Worm (Caenorhabditis elegans) whole organism, L3 larva: ENCODE results near the gene B0001.5.

Source experiments
- ama-1 ChIP-seq: fragments of 150-350 bp; optimal IDR thresholded peaks from 2 replicates; lab custom pipeline; 2018
- ceh-9 ChIP-seq: sonication (generic microtip); optimal IDR thresholded peaks from 2 replicates; lab custom pipeline; 2018; ENCODE audit warnings: missing biosample characterization, missing genetic modification characterization
- hmg-11 ChIP-seq: sonication (generic microtip); optimal IDR thresholded peaks from 2 replicates; lab custom pipeline; 2016; ENCODE audit warnings: missing genetic modification characterization, missing compliant biosample characterization
- lsy-12 ChIP-seq: sonication (generic microtip); optimal IDR thresholded peaks from 2 replicates; lab custom pipeline; 2016; ENCODE audit warnings: mild to moderate bottlenecking, missing genetic modification characterization, missing compliant biosample characterization
- nhr-77 ChIP-seq: fragments of 150-350 bp; optimal IDR thresholded peaks from 2 replicates; lab custom pipeline; 2014; ENCODE audit warnings: missing biosample characterization, missing genetic modification characterization
- pha-4 ChIP-seq: fragments of 150-350 bp; optimal IDR thresholded peaks from 2 replicates; lab custom pipeline; 2014; ENCODE audit warnings: missing biosample characterization, missing genetic modification reagents, missing genetic modification characterization

ce11 chrIV:12114498-12114897, 28.6 kb downstream of the B0001.5 start:
- TF ChIP-seq hmg-11, result no peak
- no peak for TF ChIP-seq ama-1 (lab: Kevin White, UChicago)
- no peak for TF ChIP-seq ceh-9 (tag; lab: Kevin White, UChicago)
- TF ChIP-seq nhr-77, result no peak
- TF ChIP-seq lsy-12 (tag; lab: Kevin White, UChicago), result no peak
- no peak for TF ChIP-seq pha-4
